Worm (Caenorhabditis elegans): ENCODE results near the gene egl-10.

The egl-10 gene

ce11 chrV:12491070-12491643 lies 28.3 kb upstream of the egl-10 start:
- TF ChIP-seq tra-4 (tag; optimal IDR thresholded peaks at IDR 0.05) (no peak), tbx-37 (GFP tag; conservative IDR thresholded peaks at IDR 0.05) (0 out of 2 replicates have a peak, but pooled peaks have one; percentile 9)

- TF ChIP-seq sea-1 (GFP tag; conservative IDR thresholded peaks at IDR 0.05), result no peak
- TF ChIP-seq ets-7 (tag; optimal IDR thresholded peaks at IDR 0.05), result no peak
- TF ChIP-seq F13C5.2 (tag; optimal IDR thresholded peaks at IDR 0.05), result no peak
- TF ChIP-seq tra-4 (tag; optimal IDR thresholded peaks at IDR 0.05), result no peak
- TF ChIP-seq scrt-1 (GFP tag; IDR thresholded peaks at IDR 0.05), result no peak
- TF ChIP-seq ceh-36 (tag; optimal IDR thresholded peaks at IDR 0.05), result no peak
- no peak for TF ChIP-seq tbx-11 (GFP tag; IDR thresholded peaks at IDR 0.05)
- no peak for TF ChIP-seq hmg-4 (GFP tag; optimal IDR thresholded peaks at IDR 0.05)
- TF ChIP-seq B0310.2 (tag; optimal IDR thresholded peaks at IDR 0.05), result no peak
- TF ChIP-seq ama-1 (optimal IDR thresholded peaks at IDR 0.05), result no peak
- TF ChIP-seq pes-1 (GFP tag; IDR thresholded peaks at IDR 0.05), result no peak
- no peak for TF ChIP-seq aly-1 (tag; optimal IDR thresholded peaks at IDR 0.05)
- no peak for TF ChIP-seq flt-1 (GFP tag; IDR thresholded peaks at IDR 0.05)
- TF ChIP-seq hmbx-1 (tag; optimal IDR thresholded peaks at IDR 0.05), result no peak
- TF ChIP-seq hnd-1 (tag; optimal IDR thresholded peaks at IDR 0.05), result no peak
- TF ChIP-seq ceh-13 (GFP tag; optimal IDR thresholded peaks at IDR 0.05), result no peak
- TF ChIP-seq tbx-37 (GFP tag; conservative IDR thresholded peaks at IDR 0.05), result no peak
Measured at ce11 chrV:12488002-12488401, 25.2 kb upstream of the egl-10 start.

- no peak for TF ChIP-seq ceh-36 (tag; optimal IDR thresholded peaks at IDR 0.05)
- TF ChIP-seq scrt-1 (GFP tag; IDR thresholded peaks at IDR 0.05), result no peak
- TF ChIP-seq ama-1 (optimal IDR thresholded peaks at IDR 0.05), result no peak
- no peak for TF ChIP-seq pes-1 (GFP tag; IDR thresholded peaks at IDR 0.05)
- no peak for TF ChIP-seq flt-1 (GFP tag; IDR thresholded peaks at IDR 0.05)
- no peak for TF ChIP-seq hmg-4 (GFP tag; optimal IDR thresholded peaks at IDR 0.05)
- TF ChIP-seq aly-1 (tag; optimal IDR thresholded peaks at IDR 0.05), result no peak
- no peak for TF ChIP-seq hmbx-1 (tag; optimal IDR thresholded peaks at IDR 0.05)
- TF ChIP-seq ets-7 (tag; optimal IDR thresholded peaks at IDR 0.05), result no peak
- TF ChIP-seq F13C5.2 (tag; optimal IDR thresholded peaks at IDR 0.05), result no peak
- no peak for TF ChIP-seq tbx-37 (GFP tag; conservative IDR thresholded peaks at IDR 0.05)
- no peak for TF ChIP-seq B0310.2 (tag; optimal IDR thresholded peaks at IDR 0.05)
- TF ChIP-seq sea-1 (GFP tag; conservative IDR thresholded peaks at IDR 0.05), result no peak
- no peak for TF ChIP-seq tbx-11 (GFP tag; IDR thresholded peaks at IDR 0.05)
Measured at ce11 chrV:12486934-12487333, 24.1 kb upstream of the egl-10 start, which contains the start of gene inx-11. Gene inx-11 (plus strand): TSS chrV:12487234.

ce11 chrV:12484585-12484984 lies 21.8 kb upstream of the egl-10 start, which contains the start of gene srt-39:
Gene srt-39 (plus strand): TSS chrV:12484885.
- no peak for TF ChIP-seq ama-1 (optimal IDR thresholded peaks at IDR 0.05)
- TF ChIP-seq sea-1 (GFP tag; conservative IDR thresholded peaks at IDR 0.05), result no peak
- no peak for TF ChIP-seq B0310.2 (tag; optimal IDR thresholded peaks at IDR 0.05)
- TF ChIP-seq tbx-37 (GFP tag; conservative IDR thresholded peaks at IDR 0.05), result no peak
- TF ChIP-seq tbx-11 (GFP tag; IDR thresholded peaks at IDR 0.05), result no peak
- TF ChIP-seq hmbx-1 (tag; optimal IDR thresholded peaks at IDR 0.05), result no peak
- TF ChIP-seq scrt-1 (GFP tag; IDR thresholded peaks at IDR 0.05), result no peak
- no peak for TF ChIP-seq ceh-13 (GFP tag; optimal IDR thresholded peaks at IDR 0.05)
- TF ChIP-seq aly-1 (tag; optimal IDR thresholded peaks at IDR 0.05), result no peak

- TF ChIP-seq ceh-13 (GFP tag; optimal IDR thresholded peaks at IDR 0.05), result no peak
- TF ChIP-seq scrt-1 (GFP tag; IDR thresholded peaks at IDR 0.05), result no peak
- TF ChIP-seq tbx-37 (GFP tag; conservative IDR thresholded peaks at IDR 0.05), result no peak
- no peak for TF ChIP-seq ceh-36 (tag; optimal IDR thresholded peaks at IDR 0.05)
- no peak for TF ChIP-seq B0310.2 (tag; optimal IDR thresholded peaks at IDR 0.05)
- TF ChIP-seq ets-7 (tag; optimal IDR thresholded peaks at IDR 0.05), result no peak
- TF ChIP-seq hmbx-1 (tag; optimal IDR thresholded peaks at IDR 0.05), result no peak
- TF ChIP-seq hmg-4 (GFP tag; optimal IDR thresholded peaks at IDR 0.05), result no peak
- TF ChIP-seq sea-1 (GFP tag; conservative IDR thresholded peaks at IDR 0.05), result no peak
Measured at ce11 chrV:12478990-12479389, 16.2 kb upstream of the egl-10 start.

ce11 chrV:12478111-12478510 lies 15.3 kb upstream of the egl-10 start, which contains the start of gene atn-1:
Gene atn-1 (plus strand): TSS chrV:12478411.
- TF ChIP-seq tbx-37 (GFP tag; conservative IDR thresholded peaks at IDR 0.05) (no peak), B0310.2 (tag; optimal IDR thresholded peaks at IDR 0.05) (no peak), ama-1 (optimal IDR thresholded peaks at IDR 0.05) (no peak), pes-1 (GFP tag; IDR thresholded peaks at IDR 0.05) (no peak), sea-1 (GFP tag; conservative IDR thresholded peaks at IDR 0.05) (no peak), ceh-36 (tag; optimal IDR thresholded peaks at IDR 0.05) (no peak), tra-4 (tag; optimal IDR thresholded peaks at IDR 0.05) (no peak), hmg-4 (GFP tag; optimal IDR thresholded peaks at IDR 0.05) (no peak), flt-1 (GFP tag; IDR thresholded peaks at IDR 0.05) (no peak), scrt-1 (GFP tag; IDR thresholded peaks at IDR 0.05) (no peak), hmbx-1 (tag; optimal IDR thresholded peaks at IDR 0.05) (no peak), aly-1 (tag; optimal IDR thresholded peaks at IDR 0.05) (no peak), hnd-1 (tag; optimal IDR thresholded peaks at IDR 0.05) (no peak), ceh-13 (GFP tag; optimal IDR thresholded peaks at IDR 0.05) (no peak), ets-7 (tag; optimal IDR thresholded peaks at IDR 0.05) (no peak), tbx-11 (GFP tag; IDR thresholded peaks at IDR 0.05) (no peak), F13C5.2 (tag; optimal IDR thresholded peaks at IDR 0.05) (no peak)

- TF ChIP-seq B0310.2 (tag; optimal IDR thresholded peaks at IDR 0.05) (no peak), ets-7 (tag; optimal IDR thresholded peaks at IDR 0.05) (no peak), ceh-13 (GFP tag; optimal IDR thresholded peaks at IDR 0.05) (no peak), sea-1 (GFP tag; conservative IDR thresholded peaks at IDR 0.05) (no peak), ama-1 (optimal IDR thresholded peaks at IDR 0.05) (no peak), pes-1 (GFP tag; IDR thresholded peaks at IDR 0.05) (no peak), ceh-36 (tag; optimal IDR thresholded peaks at IDR 0.05) (no peak), tbx-37 (GFP tag; conservative IDR thresholded peaks at IDR 0.05) (no peak), tbx-11 (GFP tag; IDR thresholded peaks at IDR 0.05) (no peak), F13C5.2 (tag; optimal IDR thresholded peaks at IDR 0.05) (no peak), hmg-4 (GFP tag; optimal IDR thresholded peaks at IDR 0.05) (no peak), flt-1 (GFP tag; IDR thresholded peaks at IDR 0.05) (no peak), scrt-1 (GFP tag; IDR thresholded peaks at IDR 0.05) (no peak), tra-4 (tag; optimal IDR thresholded peaks at IDR 0.05) (no peak)
Measured at ce11 chrV:12477139-12477538, 14.3 kb upstream of the egl-10 start.

Data from whole organism, early embryonic.